Worm (Caenorhabditis elegans) whole organism, L4 larva: Measurements from ENCODE around the gene ZK507.1.

ENCODE experiments used
- D1046.2 ChIP-seq: fragments of 200-800 bp; sonication (Bioruptor generic); IDR thresholded peaks from 2 replicates; pipeline ENCODE4 v1.3.6; 2022; ENCODE audit warnings: missing genetic modification characterization, missing compliant biosample characterization
- F10B5.3 ChIP-seq: sonication (generic microtip); optimal IDR thresholded peaks from 2 replicates; lab custom pipeline; 2016; ENCODE audit warnings: mild to moderate bottlenecking, missing genetic modification characterization, missing compliant biosample characterization
- T26A8.4 ChIP-seq: fragments of 200-800 bp; sonication (Bioruptor generic); IDR thresholded peaks from 2 replicates; pipeline ENCODE4 v1.3.6; 2022; ENCODE audit warnings: missing genetic modification characterization, missing compliant biosample characterization
- Y75B8A.6 ChIP-seq: fragments of 200-800 bp; sonication (Bioruptor generic); IDR thresholded peaks from 2 replicates; pipeline ENCODE4 v1.3.6; 2022; ENCODE audit warnings: missing genetic modification reagents, missing genetic modification characterization, missing compliant biosample characterization
- ZK337.2 ChIP-seq: fragments of 200-800 bp; sonication (Bioruptor generic); IDR thresholded peaks from 2 replicates; pipeline ENCODE4 v1.3.6; 2022; ENCODE audit warnings: missing genetic modification reagents, missing genetic modification characterization, missing compliant biosample characterization
- ZK546.5 ChIP-seq, 2 experiments: sonication (generic microtip); optimal IDR thresholded peaks; 2 replicates each; lab custom pipeline; 2017; ENCODE audit warnings: missing biosample characterization in 2 of 2, missing genetic modification characterization in 2 of 2
- aha-1 ChIP-seq: fragments of 150-350 bp; peaks from one replicate; lab custom pipeline; 2014; ENCODE audit warnings: missing biosample characterization, missing genetic modification characterization
- ceh-44 ChIP-seq: fragments of 200-800 bp; sonication (Bioruptor generic); IDR thresholded peaks from 2 replicates; pipeline ENCODE4 v1.3.6; 2022; ENCODE audit warnings: missing genetic modification reagents, missing genetic modification characterization, missing compliant biosample characterization
- daf-16 ChIP-seq, 3 experiments: sonication (generic microtip); optimal IDR thresholded peaks; 2 replicates each; lab custom pipeline; 2016 to 2017; ENCODE audit warnings: missing genetic modification characterization in 3 of 3, missing genetic modification reagents in 3 of 3, mild to moderate bottlenecking in 2 of 3, missing compliant biosample characterization in 2 of 3, missing biosample characterization in 1 of 3, moderate library complexity in 1 of 3
- daf-19 ChIP-seq: fragments of 200-800 bp; sonication (Bioruptor generic); conservative IDR thresholded peaks from 2 replicates; pipeline ENCODE4 v1.3.6; 2022; ENCODE audit warnings: missing genetic modification characterization, missing compliant biosample characterization
- daf-8 ChIP-seq: fragments of 200-800 bp; sonication (Bioruptor generic); IDR thresholded peaks from 2 replicates; pipeline ENCODE4 v1.3.6; 2022; ENCODE audit warnings: missing genetic modification characterization, missing compliant biosample characterization
- dmd-9 ChIP-seq: fragments of 200-800 bp; sonication (Bioruptor generic); IDR thresholded peaks from 2 replicates; pipeline ENCODE4 v1.3.6; 2022; ENCODE audit warnings: missing genetic modification reagents, missing genetic modification characterization, missing compliant biosample characterization
- gei-8 ChIP-seq: fragments of 200-800 bp; sonication (Bioruptor generic); optimal IDR thresholded peaks from 2 replicates; lab custom pipeline; 2018; ENCODE audit warnings: mild to moderate bottlenecking, missing genetic modification characterization, missing compliant biosample characterization
- hlh-30 ChIP-seq: sonication (generic microtip); optimal IDR thresholded peaks from 2 replicates; lab custom pipeline; 2017; ENCODE audit warnings: antibody characterized with exemption, mild to moderate bottlenecking, missing genetic modification characterization, missing compliant biosample characterization; ENCODE audit not compliant: insufficient read depth
- lin-1 ChIP-seq: fragments of 200-800 bp; sonication (Bioruptor generic); IDR thresholded peaks from 2 replicates; pipeline ENCODE4 v1.3.6; 2022; ENCODE audit warnings: missing genetic modification reagents, missing genetic modification characterization, missing compliant biosample characterization
- lin-38 ChIP-seq: fragments of 200-800 bp; sonication (Bioruptor generic); IDR thresholded peaks from 2 replicates; pipeline ENCODE4 v1.3.6; 2022; ENCODE audit warnings: missing genetic modification reagents, missing genetic modification characterization, missing compliant biosample characterization
- lsy-2 ChIP-seq, 2 experiments: fragments of 150-350 bp in 1 of 2; sonication (generic microtip) in 1 of 2; optimal IDR thresholded peaks; 2 replicates each; lab custom pipeline; 2014 to 2017; ENCODE audit warnings: missing biosample characterization in 2 of 2, missing genetic modification characterization in 2 of 2
- mes-2 ChIP-seq: sonication (generic microtip); optimal IDR thresholded peaks from 2 replicates; lab custom pipeline; 2016; ENCODE audit warnings: missing genotype, mild to moderate bottlenecking, missing genetic modification characterization, missing compliant biosample characterization; ENCODE audit not compliant: poor library complexity, severe bottlenecking
- mxl-2 ChIP-seq: fragments of 200-800 bp; sonication (Bioruptor generic); conservative IDR thresholded peaks from 2 replicates; pipeline ENCODE4 v1.3.6; 2022; ENCODE audit warnings: missing genetic modification reagents, missing genetic modification characterization, missing compliant biosample characterization
- nhr-10 ChIP-seq: fragments of 150-350 bp; optimal IDR thresholded peaks from 2 replicates; lab custom pipeline; 2014; ENCODE audit warnings: missing biosample characterization, missing genetic modification characterization
- nhr-42 ChIP-seq: fragments of 200-800 bp; sonication (Bioruptor generic); IDR thresholded peaks from 2 replicates; pipeline ENCODE4 v1.3.6; 2022; ENCODE audit warnings: missing genetic modification characterization, missing compliant biosample characterization
- php-3 ChIP-seq: fragments of 200-800 bp; sonication (Bioruptor generic); IDR thresholded peaks from 2 replicates; pipeline ENCODE4 v1.3.6; 2022; ENCODE audit warnings: missing genetic modification reagents, missing genetic modification characterization, missing compliant biosample characterization
- sdz-12 ChIP-seq: fragments of 200-800 bp; sonication (Bioruptor generic); optimal IDR thresholded peaks from 2 replicates; lab custom pipeline; 2018; ENCODE audit warnings: mild to moderate bottlenecking, missing genetic modification characterization, missing compliant biosample characterization
- set-16 ChIP-seq: fragments of 200-800 bp; sonication (Bioruptor generic); IDR thresholded peaks from 2 replicates; pipeline ENCODE4 v1.3.6; 2022; ENCODE audit warnings: missing genetic modification reagents, missing genetic modification characterization, missing compliant biosample characterization
- snpc-1.2 ChIP-seq: fragments of 200-800 bp; sonication (Bioruptor generic); IDR thresholded peaks from 2 replicates; pipeline ENCODE4 v1.3.6; 2022; ENCODE audit warnings: missing genetic modification reagents, missing genetic modification characterization, missing compliant biosample characterization
- tra-1 ChIP-seq: fragments of 200-800 bp; sonication (Bioruptor generic); IDR thresholded peaks from 2 replicates; pipeline ENCODE4 v1.3.6; 2022; ENCODE audit warnings: missing genetic modification reagents, missing genetic modification characterization, missing compliant biosample characterization
- unc-62 ChIP-seq, 3 experiments: fragments of 150-350 bp in 1 of 3; sonication (generic microtip); optimal IDR thresholded peaks in 2 of 3; peaks in 1 of 3; 1 replicate in 1 of 3; 2 replicates in 2 of 3; lab custom pipeline; 2014 to 2017; ENCODE audit warnings: missing biosample characterization in 3 of 3, missing genetic modification characterization in 3 of 3, missing genetic modification reagents in 3 of 3, missing genotype in 1 of 3
- zfp-2 ChIP-seq: sonication (generic microtip); optimal IDR thresholded peaks from 2 replicates; lab custom pipeline; 2016; ENCODE audit warnings: mild to moderate bottlenecking, missing genetic modification characterization, missing compliant biosample characterization
- zfp-3 ChIP-seq: fragments of 200-800 bp; sonication (Bioruptor generic); conservative IDR thresholded peaks from 2 replicates; pipeline ENCODE4 v1.3.6; 2022; ENCODE audit warnings: missing genetic modification reagents, missing genetic modification characterization, missing compliant biosample characterization
- zip-2 ChIP-seq: fragments of 150-350 bp; optimal IDR thresholded peaks from 2 replicates; lab custom pipeline; 2014; ENCODE audit warnings: missing biosample characterization, missing genetic modification characterization
- ztf-7 ChIP-seq: fragments of 150-350 bp; optimal IDR thresholded peaks from 2 replicates; lab custom pipeline; 2014; ENCODE audit warnings: missing biosample characterization, missing genetic modification characterization

The ZK507.1 gene

ce11 chrIII:9118314-9118850 lies 17.3 kb upstream of the ZK507.1 start, which contains the start of gene grl-11:
TSS of gene grl-11 (minus strand) at chrIII:9118364.
- no peak for TF ChIP-seq mes-2 (tag; lab: Kevin White, UChicago)
- no peak for TF ChIP-seq ZK546.5 (tag; optimal IDR thresholded peaks at IDR 0.05; lab: Kevin White, UChicago)
- no peak for TF ChIP-seq daf-8 (GFP tag; lab: Robert Waterston, UW)
- TF ChIP-seq unc-62 (GFP tag; optimal IDR thresholded peaks at IDR 0.05 in 1 of 2; lab: Kevin White, UChicago): peak in 1 of 2 experiments; percentile 81
- no peak for TF ChIP-seq unc-62 (tag; optimal IDR thresholded peaks at IDR 0.05; lab: Kevin White, UChicago)

DNA sequence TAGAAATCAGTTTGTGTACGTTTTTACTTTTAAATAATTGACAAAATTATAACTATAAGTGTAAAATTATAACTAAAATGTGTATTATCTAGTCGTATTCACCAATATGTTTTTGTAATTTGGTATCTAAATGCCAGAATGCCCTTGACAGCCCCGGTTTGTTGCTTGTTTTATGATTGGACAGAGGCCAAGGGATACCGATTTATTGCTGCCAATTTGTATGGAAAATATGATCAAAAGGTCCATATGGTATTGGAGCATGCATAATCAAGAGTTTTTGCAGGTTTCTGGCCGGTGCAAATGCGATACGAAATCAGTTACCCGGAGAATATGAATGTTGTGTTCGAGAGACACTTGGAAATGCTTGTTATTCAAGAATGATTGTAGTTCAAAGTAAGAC lies 14.6 kb upstream of the ZK507.1 start:
- TF ChIP-seq nhr-42 (no peak), daf-19 (GFP tag; lab: Robert Waterston, UW) (no peak), aha-1 (peak; percentile 52), nhr-10 (tag; lab: Kevin White, UChicago) (no peak), lin-1 (GFP tag; lab: Robert Waterston, UW) (no peak), Y75B8A.6 (GFP tag; lab: Robert Waterston, UW) (no peak), lsy-2 (tag; optimal IDR thresholded peaks at IDR 0.05; lab: Kevin White, UChicago) (no peak), unc-62 (GFP tag; optimal IDR thresholded peaks at IDR 0.05 in 1 of 2; lab: Kevin White, UChicago) (peak in 1 of 2 experiments; percentile 77), unc-62 (tag; optimal IDR thresholded peaks at IDR 0.05; lab: Kevin White, UChicago) (no peak), lin-38 (no peak), gei-8 (no peak)

DNA sequence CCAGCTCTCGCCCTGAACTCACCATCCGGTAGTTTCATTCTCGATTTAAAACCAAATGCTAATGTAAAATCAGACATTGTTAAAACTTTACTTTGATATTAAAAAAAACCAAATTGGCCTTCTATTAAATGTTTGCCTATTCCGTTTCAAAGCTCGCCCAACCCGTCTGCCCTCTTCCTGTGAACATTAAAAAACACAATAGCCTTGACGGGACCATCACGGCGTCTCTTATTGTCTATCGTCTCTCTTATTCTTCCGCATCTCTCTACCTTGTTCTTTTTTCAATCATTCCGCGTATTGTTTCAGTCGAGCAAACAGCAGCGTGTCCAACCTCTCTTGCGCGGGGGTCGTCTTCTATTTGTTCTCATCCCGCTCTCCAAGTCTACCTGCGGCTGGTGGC lies 13.5 kb upstream of the ZK507.1 start, which contains the start of gene ZK512.1:
Gene ZK512.1, plus strand, starts transcription at position 301 of the 400 bp plus-strand sequence.
- TF ChIP-seq snpc-1.2 (GFP tag; lab: Robert Waterston, UW) (no peak), tra-1 (GFP tag; lab: Robert Waterston, UW) (no peak), daf-16 (GFP tag; optimal IDR thresholded peaks at IDR 0.05; lab: Kevin White, UChicago) (no peak), daf-16 (tag; optimal IDR thresholded peaks at IDR 0.05; lab: Kevin White, UChicago) (no peak), T26A8.4 (GFP tag; lab: Robert Waterston, UW) (no peak), zfp-2 (tag; lab: Kevin White, UChicago) (no peak), F10B5.3 (tag; lab: Kevin White, UChicago) (no peak), dmd-9 (no peak), daf-19 (GFP tag; lab: Robert Waterston, UW) (no peak), ZK337.2 (no peak), Y75B8A.6 (GFP tag; lab: Robert Waterston, UW) (no peak), mxl-2 (GFP tag; lab: Robert Waterston, UW) (no peak), hlh-30 (no peak), ceh-44 (no peak), php-3 (GFP tag; lab: Robert Waterston, UW) (no peak), zfp-3 (GFP tag; lab: Robert Waterston, UW) (no peak), ztf-7 (no peak)
- TF ChIP-seq, all 104 proteins: peak for 0

- TF ChIP-seq aha-1 (peak; percentile 97), set-16 (GFP tag; lab: Robert Waterston, UW) (no peak)
- TF ChIP-seq, all 104 proteins: peak for 1
Observed at ce11 chrIII:9114076-9114475, 13.0 kb upstream of the ZK507.1 start.

ce11 chrIII:9112479-9112878 lies 11.4 kb upstream of the ZK507.1 start:
- TF ChIP-seq aha-1 (no peak), zip-2 (no peak), D1046.2 (GFP tag; lab: Robert Waterston, UW) (no peak), sdz-12 (GFP tag; lab: Kevin White, UChicago) (no peak)
